Fruit fly (Drosophila melanogaster) whole organism, embryonic: Measurements from ENCODE around the gene Oatp26F.

Experiments used
- CG10209 ChIP-seq: fragments of 200-800 bp; sonication (Bioruptor generic); optimal IDR thresholded peaks from 3 replicates; lab custom pipeline; 2017; ENCODE audit warnings: missing biosample characterization, mild to moderate bottlenecking, missing genetic modification characterization, missing genetic modification reagents
- CG10321 ChIP-seq: fragments of 200-800 bp; sonication (Bioruptor generic); IDR thresholded peaks from 2 replicates; pipeline ENCODE4 v1.3.6; 2022; ENCODE audit warnings: missing biosample characterization, missing genetic modification characterization
- CG11560 ChIP-seq: fragments of 200-800 bp; sonication (Bioruptor generic); IDR thresholded peaks from 3 replicates; pipeline ENCODE4 v1.3.6; 2022; ENCODE audit warnings: missing biosample characterization, missing genetic modification characterization
- CG12219 ChIP-seq: fragments of 200-800 bp; sonication (Bioruptor generic); optimal IDR thresholded peaks from 3 replicates; lab custom pipeline; 2018; ENCODE audit warnings: missing biosample characterization, mild to moderate bottlenecking, missing genetic modification characterization
- CG1529 ChIP-seq: fragments of 200-800 bp; sonication (Bioruptor generic); optimal IDR thresholded peaks from 3 replicates; lab custom pipeline; 2018; ENCODE audit warnings: missing biosample characterization, missing genetic modification characterization
- CG1792 ChIP-seq: fragments of 200-800 bp; sonication (Bioruptor generic); optimal IDR thresholded peaks from 2 replicates; lab custom pipeline; 2016; ENCODE audit warnings: missing biosample characterization, missing genetic modification characterization
- CG30431 ChIP-seq: fragments of 200-800 bp; sonication (Bioruptor generic); optimal IDR thresholded peaks from 2 replicates; lab custom pipeline; 2017; ENCODE audit warnings: missing biosample characterization, missing genetic modification characterization
- CG32532 ChIP-seq: fragments of 200-800 bp; sonication (Bioruptor generic); IDR thresholded peaks from 2 replicates; pipeline ENCODE4 v1.3.6; 2022; ENCODE audit warnings: missing biosample characterization, missing genetic modification characterization
- CG32767 ChIP-seq: fragments of 200-800 bp; sonication (Bioruptor generic); IDR thresholded peaks from 2 replicates; pipeline ENCODE4 v1.3.6; 2022; ENCODE audit warnings: missing biosample characterization, missing genetic modification characterization
- CG3281 ChIP-seq: fragments of 200-800 bp; sonication (Bioruptor generic); optimal IDR thresholded peaks from 3 replicates; lab custom pipeline; 2017; ENCODE audit warnings: missing biosample characterization, mild to moderate bottlenecking, missing genetic modification characterization
- CG43689 ChIP-seq: fragments of 200-800 bp; sonication (Bioruptor generic); IDR thresholded peaks from 2 replicates; pipeline ENCODE4 v1.3.6; 2022; ENCODE audit warnings: missing biosample characterization, missing genetic modification characterization
- CG4707 ChIP-seq: fragments of 200-800 bp; sonication (Bioruptor generic); optimal IDR thresholded peaks from 2 replicates; lab custom pipeline; 2018; ENCODE audit warnings: missing biosample characterization, mild to moderate bottlenecking, missing genetic modification characterization, moderate library complexity
- CG4820 ChIP-seq: fragments of 200-800 bp; sonication (Bioruptor generic); optimal IDR thresholded peaks from 3 replicates; lab custom pipeline; 2016; ENCODE audit warnings: missing biosample characterization, missing genetic modification characterization
- CG6654 ChIP-seq: fragments of 200-800 bp; sonication (Bioruptor generic); optimal IDR thresholded peaks from 2 replicates; lab custom pipeline; 2017; ENCODE audit warnings: missing biosample characterization, mild to moderate bottlenecking, missing genetic modification characterization
- CG6683 ChIP-seq: fragments of 200-800 bp; sonication (Bioruptor generic); optimal IDR thresholded peaks from 2 replicates; lab custom pipeline; 2017; ENCODE audit warnings: missing biosample characterization, mild to moderate bottlenecking, missing genetic modification characterization, missing genetic modification reagents
- CG7357 ChIP-seq: fragments of 200-800 bp; sonication (Bioruptor generic); IDR thresholded peaks from 3 replicates; pipeline ENCODE4 v1.3.6; 2022; ENCODE audit warnings: missing biosample characterization, missing genetic modification characterization
- CG8924 ChIP-seq: fragments of 200-800 bp; optimal IDR thresholded peaks from 3 replicates; lab custom pipeline; 2019; ENCODE audit warnings: missing biosample characterization, mild to moderate bottlenecking, missing genetic modification characterization, moderate library complexity
- CG9215 ChIP-seq: fragments of 200-800 bp; sonication (Bioruptor generic); IDR thresholded peaks from 2 replicates; pipeline ENCODE4 v1.3.6; 2022; ENCODE audit warnings: missing biosample characterization, missing genetic modification characterization
- CG9437 ChIP-seq: fragments of 200-800 bp; sonication (Bioruptor generic); optimal IDR thresholded peaks from 2 replicates; lab custom pipeline; 2018; ENCODE audit warnings: missing biosample characterization, mild to moderate bottlenecking, missing genetic modification characterization
- CrebB ChIP-seq: fragments of 200-800 bp; sonication (Bioruptor generic); optimal IDR thresholded peaks from 3 replicates; lab custom pipeline; 2018; ENCODE audit warnings: missing biosample characterization, mild to moderate bottlenecking, missing genetic modification characterization
- Dp ChIP-seq: fragments of 200-800 bp; sonication (Bioruptor generic); optimal IDR thresholded peaks from 2 replicates; lab custom pipeline; 2018; ENCODE audit warnings: missing biosample characterization, mild to moderate bottlenecking, missing genetic modification characterization, moderate library complexity
- E2f2 ChIP-seq: fragments of 200-800 bp; sonication (Bioruptor generic); IDR thresholded peaks from 2 replicates; pipeline ENCODE4 v1.3.6; 2022; ENCODE audit warnings: missing biosample characterization, missing genetic modification characterization
- Gsc ChIP-seq: fragments of 200-800 bp; sonication (Bioruptor generic); IDR thresholded peaks from 2 replicates; pipeline ENCODE4 v1.3.6; 2022; ENCODE audit warnings: missing biosample characterization, missing genetic modification characterization
- Gug ChIP-seq: fragments of 200-800 bp; sonication (Bioruptor generic); IDR thresholded peaks from 4 replicates; pipeline ENCODE4 v1.3.6; 2022; ENCODE audit warnings: missing biosample characterization, missing genetic modification characterization
- HHEX ChIP-seq: fragments of 200-800 bp; sonication (Bioruptor generic); optimal IDR thresholded peaks from 3 replicates; lab custom pipeline; 2017; ENCODE audit warnings: missing biosample characterization, mild to moderate bottlenecking, missing genetic modification characterization, missing genetic modification reagents
- HmgD ChIP-seq: fragments of 200-800 bp; sonication (Bioruptor generic); optimal IDR thresholded peaks from 3 replicates; lab custom pipeline; 2016; ENCODE audit warnings: missing biosample characterization, missing genetic modification characterization
- HmgZ ChIP-seq: fragments of 200-800 bp; sonication (Bioruptor generic); optimal IDR thresholded peaks from 2 replicates; lab custom pipeline; 2018; ENCODE audit warnings: missing biosample characterization, mild to moderate bottlenecking, missing genetic modification characterization
- Hmr ChIP-seq: fragments of 200-800 bp; sonication (Bioruptor generic); optimal IDR thresholded peaks from 3 replicates; lab custom pipeline; 2017; ENCODE audit warnings: mild to moderate bottlenecking, missing biosample characterization, missing genetic modification reagents, missing genetic modification characterization
- Kr ChIP-seq: fragments of 200-800 bp; sonication (Bioruptor generic); optimal IDR thresholded peaks from 2 replicates; lab custom pipeline; 2017; ENCODE audit warnings: missing biosample characterization, mild to moderate bottlenecking, missing genetic modification characterization
- Max ChIP-seq: fragments of 200-800 bp; sonication (Bioruptor generic); optimal IDR thresholded peaks from 2 replicates; lab custom pipeline; 2016; ENCODE audit warnings: missing biosample characterization, mild to moderate bottlenecking, missing genetic modification characterization
- Med ChIP-seq: fragments of 200-800 bp; sonication (Bioruptor generic); peaks from one replicate; lab custom pipeline; 2016; ENCODE audit warnings: missing biosample characterization, missing genetic modification characterization, mild to moderate bottlenecking, inconsistent platforms, moderate library complexity
- NFAT ChIP-seq: fragments of 200-800 bp; sonication (Bioruptor generic); IDR thresholded peaks from 2 replicates; pipeline ENCODE4 v1.3.6; 2022; ENCODE audit warnings: missing biosample characterization, missing genetic modification characterization
- Opbp ChIP-seq: fragments of 200-800 bp; sonication (Bioruptor generic); IDR thresholded peaks from 3 replicates; pipeline ENCODE4 v1.3.6; 2022; ENCODE audit warnings: missing biosample characterization, missing genetic modification characterization; ENCODE audit not compliant: partially characterized antibody
- Rfx ChIP-seq: fragments of 200-800 bp; sonication (Bioruptor generic); IDR thresholded peaks from 2 replicates; pipeline ENCODE4 v1.3.6; 2022; ENCODE audit warnings: missing biosample characterization, missing genetic modification characterization
- Trl ChIP-seq, 3 experiments: fragments of >200 bp in 2 of 3; fragments of 200-800 bp in 1 of 3; sonication (Bioruptor generic) in 1 of 3; optimal IDR thresholded peaks; 2 replicates in 1 of 3; 3 replicates in 2 of 3; lab custom pipeline; 2016 to 2017; ENCODE audit warnings: missing biosample characterization in 1 of 3, missing genetic modification characterization in 1 of 3
- aop ChIP-seq: fragments of 200-800 bp; sonication (Bioruptor generic); IDR thresholded peaks from 2 replicates; pipeline ENCODE4 v1.3.6; 2022; ENCODE audit warnings: missing biosample characterization, missing genetic modification characterization
- ap ChIP-seq: fragments of 200-800 bp; sonication (Bioruptor generic); IDR thresholded peaks from 2 replicates; pipeline ENCODE4 v1.3.6; 2022; ENCODE audit warnings: missing biosample characterization, missing genetic modification characterization
- bcd ChIP-seq: fragments of 200-800 bp; sonication (Bioruptor generic); optimal IDR thresholded peaks from 2 replicates; lab custom pipeline; 2017; ENCODE audit warnings: missing biosample characterization, mild to moderate bottlenecking, missing genetic modification characterization
- bigmax ChIP-seq: fragments of 200-800 bp; sonication (Bioruptor generic); optimal IDR thresholded peaks from 2 replicates; lab custom pipeline; 2018; ENCODE audit warnings: missing biosample characterization, mild to moderate bottlenecking, missing genetic modification characterization
- cas ChIP-seq: fragments of 200-800 bp; sonication (Bioruptor generic); IDR thresholded peaks from 2 replicates; pipeline ENCODE4 v1.3.6; 2022; ENCODE audit warnings: missing biosample characterization, missing genetic modification characterization
- ems ChIP-seq: fragments of 200-800 bp; sonication (Bioruptor generic); optimal IDR thresholded peaks from 3 replicates; lab custom pipeline; 2016; ENCODE audit warnings: missing biosample characterization, missing genetic modification characterization
- eve ChIP-seq, 2 experiments: fragments of >200 bp; optimal IDR thresholded peaks; 2 replicates each; lab custom pipeline; 2017; ENCODE audit warnings: missing biosample characterization in 2 of 2, missing genetic modification characterization in 2 of 2
- gsb-n ChIP-seq: fragments of 200-800 bp; sonication (Bioruptor generic); optimal IDR thresholded peaks from 3 replicates; lab custom pipeline; 2018; ENCODE audit warnings: missing biosample characterization, mild to moderate bottlenecking, missing genetic modification characterization
- gt ChIP-seq: fragments of 200-800 bp; sonication (Bioruptor generic); IDR thresholded peaks from 2 replicates; pipeline ENCODE4 v1.3.6; 2022; ENCODE audit warnings: missing biosample characterization, missing genetic modification characterization
- lab ChIP-seq: fragments of 200-800 bp; sonication (Bioruptor generic); optimal IDR thresholded peaks from 3 replicates; lab custom pipeline; 2017; ENCODE audit warnings: missing biosample characterization, missing genetic modification characterization, mild to moderate bottlenecking, moderate library complexity, missing genetic modification reagents
- lov ChIP-seq, 2 experiments: fragments of 200-800 bp in 1 of 2; fragments of >200 bp in 1 of 2; sonication (Bioruptor generic) in 1 of 2; IDR thresholded peaks in 1 of 2; optimal IDR thresholded peaks in 1 of 2; 2 replicates in 1 of 2; 3 replicates in 1 of 2; pipeline versions ENCODE4 v1.3.6 to Lab custom; 2017 to 2022; ENCODE audit warnings: missing biosample characterization in 1 of 2, missing genetic modification characterization in 1 of 2
- pnt ChIP-seq: fragments of 200-800 bp; sonication (Bioruptor generic); optimal IDR thresholded peaks from 3 replicates; lab custom pipeline; 2016; ENCODE audit warnings: missing biosample characterization, missing genetic modification characterization
- pzg ChIP-seq: fragments of 200-800 bp; sonication (Bioruptor generic); optimal IDR thresholded peaks from 3 replicates; lab custom pipeline; 2018; ENCODE audit warnings: missing biosample characterization, mild to moderate bottlenecking, missing genetic modification characterization, moderate library complexity
- sd ChIP-seq: fragments of 200-800 bp; sonication (Bioruptor generic); optimal IDR thresholded peaks from 3 replicates; lab custom pipeline; 2018; ENCODE audit warnings: missing biosample characterization, mild to moderate bottlenecking, missing genetic modification characterization, moderate library complexity
- tin ChIP-seq: fragments of 200-800 bp; sonication (Bioruptor generic); optimal IDR thresholded peaks from 3 replicates; lab custom pipeline; 2016; ENCODE audit warnings: missing biosample characterization, missing genetic modification characterization

Gene Oatp26F

DNA sequence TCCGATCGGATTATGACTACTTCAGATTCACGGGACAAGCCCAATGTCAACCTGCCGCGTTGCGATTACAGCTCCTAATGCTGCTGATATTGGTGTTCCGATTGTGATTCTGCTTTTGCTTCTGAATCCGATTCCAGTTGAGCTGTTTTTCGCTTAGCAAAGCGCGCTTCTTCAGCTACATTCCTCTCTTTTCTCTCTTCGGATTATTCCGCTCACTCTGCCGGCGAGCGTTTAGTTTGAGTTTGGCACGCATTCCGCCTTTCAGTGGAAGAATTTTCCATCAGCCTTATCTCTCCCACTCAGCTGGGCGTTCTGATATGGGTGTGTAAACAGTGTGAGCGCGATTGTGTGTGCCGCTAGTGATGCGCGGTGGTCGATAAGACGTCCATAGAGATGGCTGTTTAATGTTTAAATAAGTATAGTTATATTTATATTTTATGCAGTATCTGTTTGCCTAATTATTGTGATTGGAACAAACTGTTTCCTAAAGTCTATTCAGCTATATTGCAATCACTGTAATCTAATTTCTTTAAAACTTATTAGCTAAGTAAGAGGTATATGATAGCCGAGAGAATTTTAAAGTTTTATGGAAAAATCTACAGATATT lies 35.6 kb upstream of the Oatp26F start, which contains the start of gene Galt (continued):
- TF ChIP-seq HmgZ (tag; lab: Kevin White, UChicago), result peak; percentile 19
- TF ChIP-seq Kr (GFP tag; lab: Kevin White, UChicago), result no peak
- TF ChIP-seq NFAT (GFP tag; lab: Robert Waterston, UW), result peak; percentile 79; the same call in 1 of the 2 replicates
- peak; percentile 50 for TF ChIP-seq CG9437 (GFP tag; lab: Kevin White, UChicago)
- peak; percentile 69 for TF ChIP-seq CG8924 (tag; lab: Kevin White, UChicago)
- TF ChIP-seq lab (GFP tag; lab: Kevin White, UChicago), result peak; percentile 68
- TF ChIP-seq CG1792 (GFP tag; lab: Kevin White, UChicago), result no peak
- TF ChIP-seq Gsc (GFP tag; lab: Robert Waterston, UW), result no peak
- peak; percentile 47 for TF ChIP-seq CrebB (tag; lab: Kevin White, UChicago)
- TF ChIP-seq CG9215 (GFP tag; lab: Robert Waterston, UW), result no peak
- 0 out of 2 replicates have a peak, but pooled peaks have one; percentile 21 for TF ChIP-seq CG32767
- no peak for TF ChIP-seq CG6683 (GFP tag; lab: Kevin White, UChicago)
- peak; percentile 3 for TF ChIP-seq HHEX
- TF ChIP-seq CG11560 (tag; lab: Robert Waterston, UW), result no peak
- no peak for TF ChIP-seq CG1529 (GFP tag; lab: Kevin White, UChicago)
- TF ChIP-seq eve (GFP tag; optimal IDR thresholded peaks at IDR 0.05; lab: Kevin White, UChicago), result no peak
- TF ChIP-seq CG4820 (GFP tag; lab: Kevin White, UChicago), result no peak
- no peak for TF ChIP-seq cas (GFP tag; lab: Robert Waterston, UW)
- no peak for TF ChIP-seq ap (GFP tag; lab: Robert Waterston, UW)
- TF ChIP-seq CG10321 (GFP tag; lab: Robert Waterston, UW), result no peak
- peak; percentile 44 for TF ChIP-seq CG3281 (GFP tag; lab: Kevin White, UChicago)
- peak; percentile 66 for TF ChIP-seq Hmr (GFP tag; lab: Kevin White, UChicago)
- TF ChIP-seq Trl (optimal IDR thresholded peaks at IDR 0.05; lab: Kevin White, UChicago), result peak; percentile 64 to 85
- TF ChIP-seq Trl (GFP tag; optimal IDR thresholded peaks at IDR 0.05; lab: Kevin White, UChicago), result no peak
- peak; percentile 61 for TF ChIP-seq Rfx (GFP tag; lab: Robert Waterston, UW)
- TF ChIP-seq E2f2 (GFP tag; lab: Robert Waterston, UW), result peak; percentile 36; the same call in 1 of the 2 replicates
- no peak for TF ChIP-seq CG6654 (GFP tag; lab: Kevin White, UChicago)
- TF ChIP-seq CG10209 (GFP tag; lab: Kevin White, UChicago), result peak; percentile 20
- TF ChIP-seq bcd, result peak; percentile 13
- TF ChIP-seq tin, result no peak
- TF ChIP-seq pzg (GFP tag; lab: Kevin White, UChicago), result peak; percentile 33
- no peak for TF ChIP-seq CG7357
- peak; percentile 30 for TF ChIP-seq Max (GFP tag; lab: Kevin White, UChicago)
- no peak for TF ChIP-seq ems (GFP tag; lab: Kevin White, UChicago)
- no peak for TF ChIP-seq HmgD (GFP tag; lab: Kevin White, UChicago)
- TF ChIP-seq CG12219 (GFP tag; lab: Kevin White, UChicago), result no peak
- TF ChIP-seq Gug (GFP tag; lab: Robert Waterston, UW), result no peak
- peak; percentile 10 for TF ChIP-seq Dp (GFP tag; lab: Kevin White, UChicago)
- no peak for TF ChIP-seq bigmax (GFP tag; lab: Kevin White, UChicago)
- TF ChIP-seq CG30431 (GFP tag; lab: Kevin White, UChicago), result no peak
- TF ChIP-seq sd (tag; lab: Kevin White, UChicago), result peak; percentile 99
- TF ChIP-seq CG4707, result peak; percentile 2
- TF ChIP-seq lov (optimal IDR thresholded peaks at IDR 0.05; lab: Kevin White, UChicago), result no peak
- TF ChIP-seq lov (GFP tag; IDR thresholded peaks at IDR 0.05; lab: Robert Waterston, UW), result no peak
- peak; percentile 78 for TF ChIP-seq Med (GFP tag; lab: Kevin White, UChicago)
- TF ChIP-seq gt, result no peak
- TF ChIP-seq gsb-n (tag; lab: Kevin White, UChicago), result peak; percentile 19
- no peak for TF ChIP-seq pnt (GFP tag; lab: Kevin White, UChicago)
- peak; percentile 12; the same call in 1 of the 2 replicates for TF ChIP-seq CG32532
- no peak for TF ChIP-seq aop (GFP tag; lab: Robert Waterston, UW)
- TF ChIP-seq CG43689, result no peak
- peak; percentile 62; the same call in 2 of the 3 replicates for TF ChIP-seq Opbp (GFP tag; lab: Robert Waterston, UW)
